Worm (Caenorhabditis elegans): ENCODE results near the gene rei-1.

Gene rei-1

DNA sequence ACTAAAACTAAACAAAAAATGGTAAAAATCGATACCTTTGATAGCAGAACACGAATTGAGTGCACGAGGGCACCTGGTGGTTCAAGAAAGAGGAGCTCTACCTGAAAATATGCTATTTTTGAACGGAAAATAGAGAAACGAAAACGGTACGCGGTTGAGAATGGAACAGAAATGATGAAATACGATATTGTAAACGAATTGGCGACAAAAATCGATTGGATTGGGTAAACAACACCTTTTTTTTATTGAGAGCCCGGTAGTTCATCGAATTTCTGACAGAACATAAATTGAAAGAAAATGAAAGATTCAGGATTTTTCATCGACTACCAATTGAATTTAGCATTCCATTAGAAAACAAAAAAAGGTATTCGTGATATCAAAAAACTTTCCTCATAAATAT lies 11.5 kb downstream of the rei-1 start, which contains the start of gene kin-19:
kin-19 (minus strand) TSS at position 101 of the 400 bp plus-strand sequence.
- TF ChIP-seq ztf-23 (GFP tag; IDR thresholded peaks at IDR 0.05) (no peak), ref-1 (GFP tag; conservative IDR thresholded peaks at IDR 0.05) (no peak), med-1 (GFP tag; optimal IDR thresholded peaks at IDR 0.05; ENCODE audit: insufficient read depth) (no peak)

DNA sequence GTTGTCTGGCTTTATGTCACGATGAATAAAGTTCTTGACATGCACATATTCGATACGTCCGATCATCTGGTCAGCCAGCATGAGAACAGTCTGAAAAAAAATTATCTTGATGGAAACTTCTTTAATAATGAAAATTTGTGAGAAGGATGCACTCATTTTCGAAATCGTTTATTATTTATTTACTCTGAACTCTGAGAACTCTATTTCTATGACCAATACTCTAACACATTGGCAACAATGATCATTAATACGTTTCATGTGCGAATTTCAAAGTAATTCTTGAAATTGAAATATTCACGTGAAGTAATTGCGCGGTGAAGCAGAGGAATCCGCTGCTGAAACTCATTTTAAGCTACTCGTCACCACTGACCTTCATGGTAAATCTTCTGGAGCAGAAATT lies 12.3 kb downstream of the rei-1 start:
- TF ChIP-seq ztf-23 (GFP tag; IDR thresholded peaks at IDR 0.05): no peak
- TF ChIP-seq cog-1 (tag; optimal IDR thresholded peaks at IDR 0.05): no peak
- TF ChIP-seq ztf-29 (GFP tag; IDR thresholded peaks at IDR 0.05): no peak
- no peak for TF ChIP-seq ref-1 (GFP tag; conservative IDR thresholded peaks at IDR 0.05)
- no peak for TF ChIP-seq klf-2 (GFP tag; conservative IDR thresholded peaks at IDR 0.05)
- no peak for TF ChIP-seq med-1 (GFP tag; optimal IDR thresholded peaks at IDR 0.05; ENCODE audit: insufficient read depth)
- no peak for TF ChIP-seq T22C8.4 (GFP tag; IDR thresholded peaks at IDR 0.05)
- no peak for TF ChIP-seq flt-1 (GFP tag; IDR thresholded peaks at IDR 0.05)
- TF ChIP-seq tab-1 (GFP tag; IDR thresholded peaks at IDR 0.05): no peak

DNA sequence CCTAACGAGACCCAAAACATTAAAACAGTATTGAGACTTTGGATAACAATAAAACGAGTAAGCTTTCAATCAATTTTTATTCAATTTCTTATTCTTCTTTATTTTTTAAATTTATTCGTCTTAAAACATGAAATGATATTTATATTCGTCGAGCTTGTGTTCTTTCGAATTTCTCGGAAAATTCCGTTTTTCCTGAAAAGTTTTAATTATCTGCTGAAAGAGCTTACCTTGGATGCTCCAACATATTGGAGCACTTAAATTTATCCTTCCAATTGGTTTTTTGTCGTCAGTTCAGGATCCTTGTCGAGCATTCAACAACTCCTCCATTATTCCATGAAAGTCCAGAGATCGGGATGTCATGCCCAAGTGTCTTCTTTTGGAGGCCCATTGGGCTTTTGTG lies 14.6 kb downstream of the rei-1 start:
- TF ChIP-seq ztf-23 (GFP tag; IDR thresholded peaks at IDR 0.05): no peak
- no peak for TF ChIP-seq tab-1 (GFP tag; IDR thresholded peaks at IDR 0.05)
- TF ChIP-seq cog-1 (tag; optimal IDR thresholded peaks at IDR 0.05): no peak
- TF ChIP-seq ztf-29 (GFP tag; IDR thresholded peaks at IDR 0.05): no peak
- no peak for TF ChIP-seq ref-1 (GFP tag; conservative IDR thresholded peaks at IDR 0.05)
- no peak for TF ChIP-seq flt-1 (GFP tag; IDR thresholded peaks at IDR 0.05)
- no peak for TF ChIP-seq klf-2 (GFP tag; conservative IDR thresholded peaks at IDR 0.05)
- no peak for TF ChIP-seq med-1 (GFP tag; optimal IDR thresholded peaks at IDR 0.05; ENCODE audit: insufficient read depth)
- TF ChIP-seq T22C8.4 (GFP tag; IDR thresholded peaks at IDR 0.05): no peak

DNA sequence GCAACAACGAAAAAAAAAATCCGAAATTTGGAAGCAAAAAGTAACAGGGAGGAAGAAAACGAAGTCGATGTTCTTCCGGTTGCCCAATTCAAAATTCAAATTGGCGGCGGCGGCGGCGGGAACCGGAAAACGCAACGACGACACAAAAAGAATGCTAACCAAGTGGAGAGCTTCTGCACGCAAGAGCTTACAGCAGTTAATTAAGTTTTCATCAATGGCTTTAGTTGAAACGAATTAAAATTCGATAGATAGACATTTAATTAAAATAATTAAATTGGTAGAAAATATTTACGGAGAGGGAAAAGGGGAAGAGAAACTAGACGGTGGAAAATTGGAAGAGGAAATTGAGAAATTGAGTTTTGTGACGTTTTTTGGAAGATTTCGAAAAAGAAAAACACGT lies 27.8 kb downstream of the rei-1 start:
- TF ChIP-seq klf-2 (GFP tag; conservative IDR thresholded peaks at IDR 0.05): no peak
- no peak for TF ChIP-seq tab-1 (GFP tag; IDR thresholded peaks at IDR 0.05)
- TF ChIP-seq ref-1 (GFP tag; conservative IDR thresholded peaks at IDR 0.05): no peak
- no peak for TF ChIP-seq ztf-29 (GFP tag; IDR thresholded peaks at IDR 0.05)
- TF ChIP-seq ztf-23 (GFP tag; IDR thresholded peaks at IDR 0.05): no peak
- no peak for TF ChIP-seq T22C8.4 (GFP tag; IDR thresholded peaks at IDR 0.05)
- no peak for TF ChIP-seq cog-1 (tag; optimal IDR thresholded peaks at IDR 0.05)
- TF ChIP-seq flt-1 (GFP tag; IDR thresholded peaks at IDR 0.05): no peak
- no peak for TF ChIP-seq med-1 (GFP tag; optimal IDR thresholded peaks at IDR 0.05; ENCODE audit: insufficient read depth)

DNA sequence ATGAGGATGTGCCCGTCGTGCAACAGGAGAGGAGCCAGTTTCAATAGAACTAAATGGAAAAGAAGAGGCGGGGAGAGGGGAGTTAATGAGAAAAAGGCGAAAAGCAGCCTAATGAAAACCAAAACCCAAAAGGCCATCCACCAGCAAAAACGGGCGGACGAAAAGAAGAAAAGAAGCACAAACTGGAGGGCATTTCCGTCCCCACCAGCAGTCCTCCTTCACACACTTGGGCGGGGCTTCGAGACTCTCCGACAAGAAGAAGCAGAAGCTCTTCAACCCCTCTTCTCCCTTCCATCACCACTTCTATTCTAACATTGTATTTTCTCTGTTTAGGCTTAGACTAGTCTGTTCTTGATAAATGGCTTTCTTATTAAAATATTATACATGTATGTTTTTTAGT lies 29.9 kb downstream of the rei-1 start:
- TF ChIP-seq flt-1 (GFP tag; IDR thresholded peaks at IDR 0.05) (no peak), tab-1 (GFP tag; IDR thresholded peaks at IDR 0.05) (no peak), ztf-23 (GFP tag; IDR thresholded peaks at IDR 0.05) (no peak), T22C8.4 (GFP tag; IDR thresholded peaks at IDR 0.05) (no peak), ref-1 (GFP tag; conservative IDR thresholded peaks at IDR 0.05) (no peak), klf-2 (GFP tag; conservative IDR thresholded peaks at IDR 0.05) (no peak), ztf-29 (GFP tag; IDR thresholded peaks at IDR 0.05) (no peak), cog-1 (tag; optimal IDR thresholded peaks at IDR 0.05) (no peak), med-1 (GFP tag; optimal IDR thresholded peaks at IDR 0.05; ENCODE audit: insufficient read depth) (no peak)

DNA sequence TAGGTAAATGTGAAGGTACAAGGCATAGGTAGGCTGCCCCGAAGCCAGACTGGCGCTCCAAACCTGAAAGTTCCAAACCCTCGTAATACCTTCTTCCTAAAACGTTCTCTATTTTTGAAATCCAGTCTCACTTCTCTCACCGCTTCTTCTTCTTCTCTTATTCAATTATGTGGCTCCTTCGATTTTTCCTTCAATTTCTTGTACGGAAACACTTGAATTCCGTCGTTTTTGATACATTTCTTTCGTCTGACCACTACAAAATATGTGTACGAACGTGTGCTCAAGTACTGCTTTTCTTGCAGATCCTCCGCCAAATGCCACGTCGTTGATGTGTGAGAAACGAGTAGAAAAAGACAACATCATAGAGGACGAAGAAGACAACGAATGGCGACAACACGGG lies 31.7 kb downstream of the rei-1 start, which contains the start of gene unc-79:
unc-79 (plus strand) TSS at position 301 of the 400 bp plus-strand sequence.
- TF ChIP-seq med-1 (GFP tag; optimal IDR thresholded peaks at IDR 0.05; ENCODE audit: insufficient read depth): no peak
- TF ChIP-seq ref-1 (GFP tag; conservative IDR thresholded peaks at IDR 0.05): no peak
- TF ChIP-seq cog-1 (tag; optimal IDR thresholded peaks at IDR 0.05): no peak
- no peak for TF ChIP-seq T22C8.4 (GFP tag; IDR thresholded peaks at IDR 0.05)
- no peak for TF ChIP-seq flt-1 (GFP tag; IDR thresholded peaks at IDR 0.05)

DNA sequence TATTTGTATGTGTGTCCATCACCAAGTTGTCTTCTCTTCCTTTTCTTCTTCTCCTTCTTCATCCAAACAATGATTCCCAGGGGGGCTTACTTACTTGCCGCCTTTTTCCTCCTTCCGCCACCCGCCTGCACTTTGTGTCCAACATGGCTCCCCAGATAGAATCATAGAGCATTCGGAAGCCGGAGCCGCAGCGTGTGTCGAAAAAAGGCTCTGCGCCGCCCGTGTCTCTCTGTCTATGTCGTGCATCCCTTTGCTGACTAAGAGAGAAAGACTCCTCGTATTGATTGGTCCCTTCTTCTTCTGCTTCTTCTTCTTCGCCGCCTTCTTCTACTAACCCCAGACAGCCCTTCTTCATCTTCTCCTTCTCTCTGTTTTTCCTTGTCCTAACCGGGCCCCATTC lies 34.3 kb downstream of the rei-1 start:
- TF ChIP-seq T22C8.4 (GFP tag; IDR thresholded peaks at IDR 0.05) (no peak), tab-1 (GFP tag; IDR thresholded peaks at IDR 0.05) (0 out of 2 replicates have a peak, but pooled peaks have one; percentile 39)

DNA sequence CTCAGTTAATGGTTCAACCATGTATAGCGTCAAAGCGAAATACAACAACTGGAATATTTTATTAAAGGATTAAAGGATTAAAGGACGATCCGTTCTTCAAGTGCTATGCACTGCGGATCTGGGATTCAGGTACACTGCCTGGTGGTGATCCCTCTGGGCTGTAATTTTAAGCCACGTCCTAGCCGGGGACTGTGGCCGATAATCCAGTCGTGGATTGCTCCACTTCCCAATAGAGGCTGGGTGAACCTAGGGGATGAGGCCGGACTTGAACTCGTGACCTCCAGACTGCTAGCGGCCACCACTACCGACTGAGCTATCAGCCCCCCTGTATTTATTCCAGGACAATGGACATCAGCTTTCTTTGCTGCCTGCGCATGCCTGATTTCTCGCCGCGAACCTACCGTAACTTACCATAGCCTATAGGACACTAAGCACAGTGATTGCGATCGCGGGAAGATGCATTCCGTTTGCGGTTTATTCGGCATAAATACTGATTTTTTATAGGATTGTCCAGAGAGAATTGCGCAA lies 37.1 kb downstream of the rei-1 start:
- TF ChIP-seq ztf-29 (GFP tag; IDR thresholded peaks at IDR 0.05): peak; percentile 5; the same call in 1 of the 2 replicates

DNA sequence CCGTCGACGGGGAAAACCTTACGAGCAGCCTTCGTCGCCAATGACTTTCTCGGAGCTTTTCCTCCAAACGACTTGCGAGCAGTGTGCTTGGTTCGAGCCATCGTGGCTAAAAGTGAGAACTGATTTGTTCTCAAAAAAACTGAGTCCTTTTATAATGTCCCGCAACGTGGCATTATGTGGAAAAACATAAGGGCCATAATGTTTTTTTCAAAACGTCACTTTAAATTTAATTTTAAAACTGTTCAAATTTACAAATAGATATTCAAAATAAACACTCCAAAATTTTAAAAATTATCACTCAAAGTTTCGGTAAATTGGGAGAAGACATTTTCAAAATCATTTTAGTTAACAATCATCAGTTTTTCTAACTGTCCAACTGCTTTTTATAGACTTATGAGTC lies 38.0 kb downstream of the rei-1 start, which contains the start of gene his-70:
his-70 (minus strand) TSS at position 101 of the 400 bp plus-strand sequence.
- TF ChIP-seq flt-1 (GFP tag; IDR thresholded peaks at IDR 0.05) (no peak), ztf-29 (GFP tag; IDR thresholded peaks at IDR 0.05) (no peak), ztf-23 (GFP tag; IDR thresholded peaks at IDR 0.05) (no peak), med-1 (GFP tag; optimal IDR thresholded peaks at IDR 0.05; ENCODE audit: insufficient read depth) (no peak)

DNA sequence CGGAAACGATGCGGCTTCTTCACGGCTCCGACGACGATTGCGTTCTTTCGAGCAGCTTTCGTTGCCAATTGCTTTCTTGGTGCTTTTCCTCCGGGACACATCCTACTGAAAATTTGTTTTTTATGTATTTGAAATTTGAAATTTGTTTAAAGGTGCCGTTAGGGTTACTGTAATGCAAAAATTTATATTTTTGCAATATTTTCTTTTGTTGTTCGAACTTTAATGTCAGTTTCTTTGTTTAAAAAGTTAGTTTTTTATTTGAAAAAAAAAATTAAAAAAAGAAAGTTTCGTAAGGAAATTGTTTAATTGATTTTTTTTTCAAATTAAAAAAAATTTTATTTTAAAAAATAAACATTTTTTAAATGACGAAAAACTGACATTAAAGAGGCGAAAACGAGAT lies 39.3 kb downstream of the rei-1 start, which contains the start of gene his-69:
his-69 (minus strand) TSS at position 101 of the 400 bp plus-strand sequence.
- no peak for TF ChIP-seq ref-1 (GFP tag; conservative IDR thresholded peaks at IDR 0.05)
- no peak for TF ChIP-seq flt-1 (GFP tag; IDR thresholded peaks at IDR 0.05)
- TF ChIP-seq T22C8.4 (GFP tag; IDR thresholded peaks at IDR 0.05): no peak
- no peak for TF ChIP-seq med-1 (GFP tag; optimal IDR thresholded peaks at IDR 0.05; ENCODE audit: insufficient read depth)
- no peak for TF ChIP-seq ztf-29 (GFP tag; IDR thresholded peaks at IDR 0.05)
- TF ChIP-seq klf-2 (GFP tag; conservative IDR thresholded peaks at IDR 0.05): no peak
- no peak for TF ChIP-seq cog-1 (tag; optimal IDR thresholded peaks at IDR 0.05)
- no peak for TF ChIP-seq tab-1 (GFP tag; IDR thresholded peaks at IDR 0.05)
- TF ChIP-seq ztf-23 (GFP tag; IDR thresholded peaks at IDR 0.05): no peak

DNA sequence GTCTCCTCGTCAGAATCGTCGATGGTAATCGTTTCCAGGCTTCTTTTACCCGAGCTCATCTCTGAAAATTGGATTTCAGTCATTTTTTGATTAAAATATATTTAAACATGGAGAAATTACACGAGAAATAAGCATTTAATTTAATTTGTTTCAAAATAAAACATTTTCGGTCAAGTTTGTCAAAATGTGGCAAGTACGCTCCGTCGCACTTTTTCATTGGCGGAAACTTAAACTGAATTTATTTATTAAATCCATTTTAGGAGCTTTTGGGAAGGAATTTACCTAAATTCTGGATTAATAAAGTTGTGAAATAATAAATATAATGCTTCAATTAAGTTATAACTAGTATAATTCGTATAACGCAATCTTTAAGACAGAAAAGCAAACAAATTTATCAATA lies 40.1 kb downstream of the rei-1 start, which contains the start of gene rcq-5:
rcq-5 (minus strand) TSS at position 83 of the 400 bp plus-strand sequence.
- TF ChIP-seq tab-1 (GFP tag; IDR thresholded peaks at IDR 0.05): no peak
- no peak for TF ChIP-seq ref-1 (GFP tag; conservative IDR thresholded peaks at IDR 0.05)
- no peak for TF ChIP-seq cog-1 (tag; optimal IDR thresholded peaks at IDR 0.05)
- no peak for TF ChIP-seq med-1 (GFP tag; optimal IDR thresholded peaks at IDR 0.05; ENCODE audit: insufficient read depth)
- TF ChIP-seq ztf-29 (GFP tag; IDR thresholded peaks at IDR 0.05): no peak
- no peak for TF ChIP-seq ztf-23 (GFP tag; IDR thresholded peaks at IDR 0.05)
- no peak for TF ChIP-seq klf-2 (GFP tag; conservative IDR thresholded peaks at IDR 0.05)
- TF ChIP-seq T22C8.4 (GFP tag; IDR thresholded peaks at IDR 0.05): no peak
- no peak for TF ChIP-seq flt-1 (GFP tag; IDR thresholded peaks at IDR 0.05)

All from whole organism, midembryonic.